Worm (Caenorhabditis elegans): ENCODE results near the gene C16A11.4.

Gene C16A11.4

ce11 chrII:4229106-4229708, 2.4 kb downstream of the C16A11.4 start, which contains the start of gene C16A11.3:
C16A11.3 (plus strand) TSS chrII:4229545.
- TF ChIP-seq hmbx-1 (tag; optimal IDR thresholded peaks at IDR 0.05) (no peak), pes-1 (GFP tag; IDR thresholded peaks at IDR 0.05) (no peak), hnd-1 (tag; optimal IDR thresholded peaks at IDR 0.05) (no peak), ceh-13 (GFP tag; optimal IDR thresholded peaks at IDR 0.05) (no peak), tbx-37 (GFP tag; conservative IDR thresholded peaks at IDR 0.05) (no peak), ama-1 (optimal IDR thresholded peaks at IDR 0.05) (no peak), aly-1 (tag; optimal IDR thresholded peaks at IDR 0.05) (no peak), sea-1 (GFP tag; conservative IDR thresholded peaks at IDR 0.05) (no peak), ceh-36 (tag; optimal IDR thresholded peaks at IDR 0.05) (no peak), flt-1 (GFP tag; IDR thresholded peaks at IDR 0.05) (no peak)

- TF ChIP-seq ceh-36 (tag; optimal IDR thresholded peaks at IDR 0.05) (no peak), hnd-1 (tag; optimal IDR thresholded peaks at IDR 0.05) (no peak), hmg-4 (GFP tag; optimal IDR thresholded peaks at IDR 0.05) (no peak), tbx-37 (GFP tag; conservative IDR thresholded peaks at IDR 0.05) (no peak)
These were observed 4.1 kb downstream of the C16A11.4 start, which contains the start of gene C16A11.10 for ce11 chrII:4230816-4231435. C16A11.10 (plus strand) TSS chrII:4231385.

- TF ChIP-seq scrt-1 (GFP tag; IDR thresholded peaks at IDR 0.05) (no peak), hmg-4 (GFP tag; optimal IDR thresholded peaks at IDR 0.05) (no peak), hmbx-1 (tag; optimal IDR thresholded peaks at IDR 0.05) (no peak), hnd-1 (tag; optimal IDR thresholded peaks at IDR 0.05) (no peak), F13C5.2 (tag; optimal IDR thresholded peaks at IDR 0.05) (no peak), flt-1 (GFP tag; IDR thresholded peaks at IDR 0.05) (no peak), tbx-37 (GFP tag; conservative IDR thresholded peaks at IDR 0.05) (no peak), sea-1 (GFP tag; conservative IDR thresholded peaks at IDR 0.05) (no peak), tbx-11 (GFP tag; IDR thresholded peaks at IDR 0.05) (no peak)
These were observed 9.1 kb downstream of the C16A11.4 start, which contains the start of gene fbxc-43 for ce11 chrII:4235959-4236358. fbxc-43 (minus strand) TSS chrII:4235996.

DNA sequence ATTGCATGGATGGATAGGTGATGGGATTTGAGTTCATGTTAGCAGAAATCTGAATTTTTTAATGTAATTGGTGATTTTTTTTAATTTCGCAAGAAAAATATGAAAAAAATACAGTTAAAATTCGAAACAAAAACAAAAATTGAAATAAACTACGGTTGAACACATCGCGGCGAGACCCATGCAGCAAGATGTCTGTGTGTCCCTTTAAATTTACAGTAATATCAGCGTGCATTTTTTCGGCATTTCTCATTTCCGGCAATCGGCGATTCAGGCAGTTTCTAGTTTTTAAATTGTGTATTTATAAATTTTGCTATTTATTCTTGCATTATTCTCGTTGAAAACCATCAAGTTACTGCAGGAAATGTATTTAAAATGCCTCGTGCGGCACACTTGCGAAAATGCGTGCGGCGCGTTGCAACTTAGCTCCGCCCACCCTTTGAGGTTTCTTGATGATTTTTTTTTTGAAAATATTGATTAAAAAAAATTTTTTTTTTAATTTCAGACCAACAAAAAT, 10.9 kb downstream of the C16A11.4 start, which contains the start of the genes fbxc-44 and C16A11.2:
fbxc-44 (minus strand) TSS at position 51 of the 514 bp plus-strand sequence.
C16A11.2 (plus strand) TSS at position 503 of the 514 bp plus-strand sequence.
- TF ChIP-seq ceh-13 (GFP tag; optimal IDR thresholded peaks at IDR 0.05) (peak; percentile 48), ama-1 (optimal IDR thresholded peaks at IDR 0.05) (no peak), ceh-36 (tag; optimal IDR thresholded peaks at IDR 0.05) (peak; percentile 77), flt-1 (GFP tag; IDR thresholded peaks at IDR 0.05) (peak; percentile 68), tra-4 (tag; optimal IDR thresholded peaks at IDR 0.05) (peak; percentile 15), scrt-1 (GFP tag; IDR thresholded peaks at IDR 0.05) (peak; percentile 76), tbx-11 (GFP tag; IDR thresholded peaks at IDR 0.05) (peak; percentile 79), pes-1 (GFP tag; IDR thresholded peaks at IDR 0.05) (peak; percentile 88), sea-1 (GFP tag; conservative IDR thresholded peaks at IDR 0.05) (0 out of 2 replicates have a peak, but pooled peaks have one; percentile 42), hnd-1 (tag; optimal IDR thresholded peaks at IDR 0.05) (peak; percentile 58), hmbx-1 (tag; optimal IDR thresholded peaks at IDR 0.05) (peak; percentile 11), F13C5.2 (tag; optimal IDR thresholded peaks at IDR 0.05) (peak; percentile 84), hmg-4 (GFP tag; optimal IDR thresholded peaks at IDR 0.05) (peak; percentile 63), ets-7 (tag; optimal IDR thresholded peaks at IDR 0.05) (no peak), B0310.2 (tag; optimal IDR thresholded peaks at IDR 0.05) (peak; percentile 17), tbx-37 (GFP tag; conservative IDR thresholded peaks at IDR 0.05) (peak; percentile 74), aly-1 (tag; optimal IDR thresholded peaks at IDR 0.05) (peak; percentile 51)

- no peak for TF ChIP-seq tra-4 (tag; optimal IDR thresholded peaks at IDR 0.05)
- no peak for TF ChIP-seq sea-1 (GFP tag; conservative IDR thresholded peaks at IDR 0.05)
- TF ChIP-seq B0310.2 (tag; optimal IDR thresholded peaks at IDR 0.05), result no peak
- no peak for TF ChIP-seq hmg-4 (GFP tag; optimal IDR thresholded peaks at IDR 0.05)
- no peak for TF ChIP-seq ceh-13 (GFP tag; optimal IDR thresholded peaks at IDR 0.05)
- no peak for TF ChIP-seq tbx-37 (GFP tag; conservative IDR thresholded peaks at IDR 0.05)
- TF ChIP-seq scrt-1 (GFP tag; IDR thresholded peaks at IDR 0.05), result no peak
- no peak for TF ChIP-seq ets-7 (tag; optimal IDR thresholded peaks at IDR 0.05)
- TF ChIP-seq flt-1 (GFP tag; IDR thresholded peaks at IDR 0.05), result no peak
These were observed 12.1 kb downstream of the C16A11.4 start for ce11 chrII:4238963-4239362.

DNA sequence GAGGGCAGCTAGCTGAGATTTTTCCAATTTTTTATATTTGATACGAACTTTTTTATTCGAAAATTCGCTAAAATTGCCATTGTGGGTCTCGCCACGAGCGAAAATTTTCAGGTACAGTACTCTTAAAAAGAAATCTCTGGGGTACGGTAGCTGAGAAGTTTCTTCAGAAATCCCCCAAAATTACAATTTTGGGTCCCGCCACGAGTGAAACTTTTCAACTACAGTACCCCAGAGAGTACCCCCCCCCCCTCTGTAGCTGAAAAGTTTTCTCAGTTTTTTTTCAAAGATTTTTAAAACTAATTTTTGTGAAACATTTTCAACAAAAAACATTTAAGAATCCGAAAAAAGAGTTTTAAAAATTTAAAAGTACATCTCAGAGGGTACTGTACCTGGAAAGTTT, 18.1 kb downstream of the C16A11.4 start:
- TF ChIP-seq hmg-4 (GFP tag; optimal IDR thresholded peaks at IDR 0.05) (no peak), flt-1 (GFP tag; IDR thresholded peaks at IDR 0.05) (no peak), hnd-1 (tag; optimal IDR thresholded peaks at IDR 0.05) (no peak), tbx-37 (GFP tag; conservative IDR thresholded peaks at IDR 0.05) (no peak), tra-4 (tag; optimal IDR thresholded peaks at IDR 0.05) (no peak), hmbx-1 (tag; optimal IDR thresholded peaks at IDR 0.05) (no peak), scrt-1 (GFP tag; IDR thresholded peaks at IDR 0.05) (no peak)

- no peak for TF ChIP-seq sea-1 (GFP tag; conservative IDR thresholded peaks at IDR 0.05)
- no peak for TF ChIP-seq pes-1 (GFP tag; IDR thresholded peaks at IDR 0.05)
- TF ChIP-seq ceh-13 (GFP tag; optimal IDR thresholded peaks at IDR 0.05), result no peak
- TF ChIP-seq ets-7 (tag; optimal IDR thresholded peaks at IDR 0.05), result no peak
- no peak for TF ChIP-seq tra-4 (tag; optimal IDR thresholded peaks at IDR 0.05)
- TF ChIP-seq F13C5.2 (tag; optimal IDR thresholded peaks at IDR 0.05), result no peak
- no peak for TF ChIP-seq flt-1 (GFP tag; IDR thresholded peaks at IDR 0.05)
- TF ChIP-seq tbx-11 (GFP tag; IDR thresholded peaks at IDR 0.05), result no peak
- no peak for TF ChIP-seq hnd-1 (tag; optimal IDR thresholded peaks at IDR 0.05)
- TF ChIP-seq hmbx-1 (tag; optimal IDR thresholded peaks at IDR 0.05), result no peak
These were observed 20.1 kb downstream of the C16A11.4 start, which contains the start of gene gpa-11 for ce11 chrII:4246897-4247296. gpa-11 (plus strand) TSS chrII:4247197.
